Worm (Caenorhabditis elegans) whole organism, early embryonic: ENCODE results near the gene acly-2.

ENCODE experiments used
- B0310.2 ChIP-seq: sonication (generic microtip); optimal IDR thresholded peaks from 2 replicates; lab custom pipeline; 2016; ENCODE audit warnings: mild to moderate bottlenecking, missing genetic modification characterization, missing compliant biosample characterization
- aly-1 ChIP-seq: sonication (generic microtip); optimal IDR thresholded peaks from 2 replicates; lab custom pipeline; 2016; ENCODE audit warnings: missing genetic modification characterization, missing compliant biosample characterization
- ama-1 ChIP-seq: fragments of 150-350 bp; optimal IDR thresholded peaks from 2 replicates; lab custom pipeline; 2014
- flt-1 ChIP-seq: fragments of 200-800 bp; sonication (Bioruptor generic); IDR thresholded peaks from 2 replicates; pipeline ENCODE4 v1.3.6; 2022; ENCODE audit warnings: missing genetic modification characterization, missing compliant biosample characterization
- hmbx-1 ChIP-seq: sonication (generic microtip); optimal IDR thresholded peaks from 2 replicates; lab custom pipeline; 2016; ENCODE audit warnings: mild to moderate bottlenecking, missing genetic modification characterization, missing compliant biosample characterization
- hnd-1 ChIP-seq: sonication (generic microtip); optimal IDR thresholded peaks from 2 replicates; lab custom pipeline; 2016; ENCODE audit warnings: missing genetic modification characterization, missing compliant biosample characterization
- scrt-1 ChIP-seq: fragments of 200-800 bp; sonication (Bioruptor generic); IDR thresholded peaks from 2 replicates; pipeline ENCODE4 v1.3.6; 2022; ENCODE audit warnings: missing genetic modification characterization, missing compliant biosample characterization
- tbx-37 ChIP-seq: fragments of 200-800 bp; sonication (Bioruptor generic); conservative IDR thresholded peaks from 2 replicates; pipeline ENCODE4 v1.3.6; 2022; ENCODE audit warnings: missing genetic modification reagents, missing genetic modification characterization, missing compliant biosample characterization
- tra-4 ChIP-seq: sonication (generic microtip); optimal IDR thresholded peaks from 2 replicates; lab custom pipeline; 2017; ENCODE audit warnings: missing genetic modification characterization, missing compliant biosample characterization

DNA sequence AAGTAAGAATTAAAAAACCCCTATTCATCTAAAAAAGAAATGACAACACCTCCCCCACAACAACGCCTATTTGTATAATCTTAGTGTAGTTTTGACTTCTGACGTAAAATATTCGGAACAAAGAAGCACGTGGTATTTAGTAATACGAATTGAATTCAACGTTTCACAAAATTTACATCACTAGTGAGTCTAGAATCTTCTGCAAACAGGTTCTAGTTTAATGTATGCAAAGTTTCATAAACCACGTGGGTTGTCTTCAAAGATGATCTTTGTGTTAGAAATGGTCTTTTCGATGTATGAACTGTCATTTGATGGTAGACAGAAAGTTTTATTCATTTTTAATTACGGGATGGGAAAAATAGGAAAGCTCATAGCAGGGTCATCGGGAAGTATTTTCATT is 43.1 kb upstream of the acly-2 start:
- TF ChIP-seq flt-1 (GFP tag; lab: Robert Waterston, UW) (no peak), ama-1 (lab: Kevin White, UChicago) (no peak), aly-1 (tag; lab: Kevin White, UChicago) (no peak), tbx-37 (GFP tag; lab: Robert Waterston, UW) (no peak), tra-4 (tag; lab: Kevin White, UChicago) (no peak), scrt-1 (GFP tag; lab: Robert Waterston, UW) (no peak), hnd-1 (no peak), B0310.2 (tag; lab: Kevin White, UChicago) (no peak), hmbx-1 (no peak)
